Fruit fly (Drosophila melanogaster) whole organism, embryonic: ENCODE data around the gene Taf10.
A peak's percentile ranks its signal among the peaks of the same experiment; 100 is the strongest.

Source experiments
- Asciz ChIP-seq: fragments of 200-800 bp; sonication (Bioruptor generic); optimal IDR thresholded peaks from 2 replicates; lab custom pipeline; 2017; ENCODE audit warnings: missing biosample characterization, mild to moderate bottlenecking, missing genetic modification characterization, missing genetic modification reagents
- Awh ChIP-seq: fragments of 200-800 bp; sonication (Bioruptor generic); IDR thresholded peaks from 2 replicates; pipeline ENCODE4, ENCODE4 v1.3.6; 2022; ENCODE audit warnings: missing biosample characterization, missing genetic modification characterization
- B-H2 ChIP-seq: fragments of 200-800 bp; sonication (Bioruptor generic); optimal IDR thresholded peaks from 2 replicates; lab custom pipeline; 2018; ENCODE audit warnings: missing biosample characterization, mild to moderate bottlenecking, missing genetic modification characterization
- Bgb ChIP-seq: fragments of 200-800 bp; sonication (Bioruptor generic); IDR thresholded peaks from 2 replicates; pipeline ENCODE4 v1.3.6; 2022; ENCODE audit warnings: missing biosample characterization, missing genetic modification characterization; ENCODE audit not compliant: partially characterized antibody
- CG10209 ChIP-seq: fragments of 200-800 bp; sonication (Bioruptor generic); optimal IDR thresholded peaks from 3 replicates; lab custom pipeline; 2017; ENCODE audit warnings: missing biosample characterization, mild to moderate bottlenecking, missing genetic modification characterization, missing genetic modification reagents
- CG10366 ChIP-seq: fragments of 200-800 bp; sonication (Bioruptor generic); IDR thresholded peaks from 2 replicates; pipeline ENCODE4 v1.3.6; 2022; ENCODE audit warnings: missing biosample characterization, missing genetic modification characterization
- CG11723 ChIP-seq: fragments of 200-800 bp; sonication (Bioruptor generic); optimal IDR thresholded peaks from 2 replicates; lab custom pipeline; 2017; ENCODE audit warnings: missing biosample characterization, mild to moderate bottlenecking, missing genetic modification characterization
- CG14710 ChIP-seq: fragments of 200-800 bp; sonication (Bioruptor generic); optimal IDR thresholded peaks from 3 replicates; lab custom pipeline; 2019; ENCODE audit warnings: missing biosample characterization, mild to moderate bottlenecking, missing genetic modification characterization, moderate library complexity
- CG14965 ChIP-seq: fragments of 200-800 bp; sonication (Bioruptor generic); optimal IDR thresholded peaks from 2 replicates; lab custom pipeline; 2016; ENCODE audit warnings: missing biosample characterization, missing genetic modification characterization, borderline replicate concordance
- CG15011 ChIP-seq: fragments of 200-800 bp; sonication (Bioruptor generic); optimal IDR thresholded peaks from 3 replicates; lab custom pipeline; 2018; ENCODE audit warnings: missing biosample characterization, mild to moderate bottlenecking, missing genetic modification characterization
- CG16813 ChIP-seq: fragments of 200-800 bp; sonication (Bioruptor generic); IDR thresholded peaks from 3 replicates; pipeline ENCODE4 v1.3.6; 2022; ENCODE audit warnings: missing biosample characterization, missing genetic modification characterization; ENCODE audit not compliant: partially characterized antibody
- CG1792 ChIP-seq: fragments of 200-800 bp; sonication (Bioruptor generic); optimal IDR thresholded peaks from 2 replicates; lab custom pipeline; 2016; ENCODE audit warnings: missing biosample characterization, missing genetic modification characterization
- CG3065 ChIP-seq: fragments of 200-800 bp; sonication (Bioruptor generic); optimal IDR thresholded peaks from 2 replicates; lab custom pipeline; 2016; ENCODE audit warnings: missing biosample characterization, missing genetic modification characterization
- CG3726 ChIP-seq: fragments of 200-800 bp; sonication (Bioruptor generic); IDR thresholded peaks from 3 replicates; pipeline ENCODE4, ENCODE4 v1.3.6; 2022; ENCODE audit warnings: missing biosample characterization, missing genetic modification characterization
- CG3847 ChIP-seq: fragments of 200-800 bp; sonication (Bioruptor generic); IDR thresholded peaks from 2 replicates; pipeline ENCODE4 v1.3.6; 2022; ENCODE audit warnings: missing biosample characterization, missing genetic modification characterization
- CG4707 ChIP-seq: fragments of 200-800 bp; sonication (Bioruptor generic); optimal IDR thresholded peaks from 2 replicates; lab custom pipeline; 2018; ENCODE audit warnings: missing biosample characterization, mild to moderate bottlenecking, missing genetic modification characterization, moderate library complexity
- CG4820 ChIP-seq: fragments of 200-800 bp; sonication (Bioruptor generic); optimal IDR thresholded peaks from 3 replicates; lab custom pipeline; 2016; ENCODE audit warnings: missing biosample characterization, missing genetic modification characterization
- CG6254 ChIP-seq: fragments of 200-800 bp; sonication (Bioruptor generic); optimal IDR thresholded peaks from 3 replicates; lab custom pipeline; 2017; ENCODE audit warnings: mild to moderate bottlenecking, missing biosample characterization, missing genetic modification reagents, missing genetic modification characterization
- CG7963 ChIP-seq: fragments of 200-800 bp; sonication (Bioruptor generic); IDR thresholded peaks from 3 replicates; pipeline ENCODE4 v1.3.6; 2022; ENCODE audit warnings: missing biosample characterization, missing genetic modification characterization; ENCODE audit not compliant: partially characterized antibody
- CkIIα-i1 ChIP-seq: fragments of 200-800 bp; sonication (Bioruptor generic); IDR thresholded peaks from 2 replicates; pipeline ENCODE4 v1.3.6; 2022; ENCODE audit warnings: missing biosample characterization, missing genetic modification characterization
- Dbx ChIP-seq: fragments of 200-800 bp; sonication (Bioruptor generic); IDR thresholded peaks from 3 replicates; pipeline ENCODE4 v1.3.6; 2022; ENCODE audit warnings: missing biosample characterization, missing genetic modification characterization
- GATAe ChIP-seq: fragments of 200-800 bp; sonication (Bioruptor generic); conservative IDR thresholded peaks from 2 replicates; pipeline ENCODE4 v1.3.6; 2022; ENCODE audit warnings: missing biosample characterization, missing genetic modification characterization
- Gug ChIP-seq: fragments of 200-800 bp; sonication (Bioruptor generic); IDR thresholded peaks from 4 replicates; pipeline ENCODE4 v1.3.6; 2022; ENCODE audit warnings: missing biosample characterization, missing genetic modification characterization
- HHEX ChIP-seq: fragments of 200-800 bp; sonication (Bioruptor generic); optimal IDR thresholded peaks from 3 replicates; lab custom pipeline; 2017; ENCODE audit warnings: missing biosample characterization, mild to moderate bottlenecking, missing genetic modification characterization, missing genetic modification reagents
- HLH54F ChIP-seq: fragments of 200-800 bp; sonication (Bioruptor generic); optimal IDR thresholded peaks from 3 replicates; lab custom pipeline; 2016; ENCODE audit warnings: missing biosample characterization, missing genetic modification characterization
- Max ChIP-seq: fragments of 200-800 bp; sonication (Bioruptor generic); optimal IDR thresholded peaks from 2 replicates; lab custom pipeline; 2016; ENCODE audit warnings: missing biosample characterization, mild to moderate bottlenecking, missing genetic modification characterization
- Side ChIP-seq: fragments of 200-800 bp; sonication (Bioruptor generic); optimal IDR thresholded peaks from 2 replicates; lab custom pipeline; 2016; ENCODE audit warnings: missing biosample characterization, missing genetic modification characterization
- Ssrp ChIP-seq: fragments of 200-800 bp; sonication (Bioruptor generic); optimal IDR thresholded peaks from 2 replicates; lab custom pipeline; 2018; ENCODE audit warnings: missing biosample characterization, mild to moderate bottlenecking, missing genetic modification characterization, moderate library complexity
- Vsx1 ChIP-seq: fragments of 200-800 bp; sonication (Bioruptor generic); optimal IDR thresholded peaks from 2 replicates; lab custom pipeline; 2017; ENCODE audit warnings: missing biosample characterization, mild to moderate bottlenecking, missing genetic modification characterization, missing genetic modification reagents
- bbx ChIP-seq: fragments of 200-800 bp; sonication (Bioruptor generic); IDR thresholded peaks from 2 replicates; pipeline ENCODE4 v1.3.6; 2022; ENCODE audit warnings: missing biosample characterization, missing genetic modification characterization; ENCODE audit not compliant: partially characterized antibody
- bsh ChIP-seq, 2 experiments: fragments of 200-800 bp; sonication (Bioruptor generic); optimal IDR thresholded peaks; 2 replicates each; lab custom pipeline; 2017 to 2018; ENCODE audit warnings: mild to moderate bottlenecking in 2 of 2, missing biosample characterization in 2 of 2, missing genetic modification characterization in 2 of 2, moderate library complexity in 1 of 2
- chm ChIP-seq: fragments of 200-800 bp; sonication (Bioruptor generic); IDR thresholded peaks from 2 replicates; pipeline ENCODE4 v1.3.6; 2022; ENCODE audit warnings: missing biosample characterization, missing genetic modification characterization
- crol ChIP-seq: fragments of 200-800 bp; sonication (Bioruptor generic); IDR thresholded peaks from 2 replicates; pipeline ENCODE4 v1.3.6; 2022; ENCODE audit warnings: missing biosample characterization, missing genetic modification characterization
- cwo ChIP-seq: fragments of 200-800 bp; sonication (Bioruptor generic); optimal IDR thresholded peaks from 3 replicates; lab custom pipeline; 2017; ENCODE audit warnings: missing biosample characterization, missing genetic modification characterization, mild to moderate bottlenecking, moderate library complexity, missing genetic modification reagents
- dati ChIP-seq: fragments of 200-800 bp; sonication (Bioruptor generic); IDR thresholded peaks from 2 replicates; pipeline ENCODE4 v1.3.6; 2022; ENCODE audit warnings: missing biosample characterization, missing genetic modification characterization
- ems ChIP-seq: fragments of 200-800 bp; sonication (Bioruptor generic); optimal IDR thresholded peaks from 3 replicates; lab custom pipeline; 2016; ENCODE audit warnings: missing biosample characterization, missing genetic modification characterization
- eve ChIP-seq, 2 experiments: fragments of >200 bp; optimal IDR thresholded peaks; 2 replicates each; lab custom pipeline; 2017; ENCODE audit warnings: missing biosample characterization in 2 of 2, missing genetic modification characterization in 2 of 2
- ewg ChIP-seq: fragments of 200-800 bp; sonication (Bioruptor generic); optimal IDR thresholded peaks from 3 replicates; lab custom pipeline; 2017; ENCODE audit warnings: mild to moderate bottlenecking, missing biosample characterization, missing genetic modification reagents, missing genetic modification characterization
- fd64A ChIP-seq: fragments of 200-800 bp; sonication (Bioruptor generic); optimal IDR thresholded peaks from 3 replicates; lab custom pipeline; 2018; ENCODE audit warnings: missing biosample characterization, mild to moderate bottlenecking, missing genetic modification characterization
- grn ChIP-seq: fragments of 200-800 bp; sonication (Bioruptor generic); optimal IDR thresholded peaks from 3 replicates; lab custom pipeline; 2017; ENCODE audit warnings: missing biosample characterization, missing genetic modification characterization
- jumu ChIP-seq: fragments of 200-800 bp; sonication (Bioruptor generic); optimal IDR thresholded peaks from 3 replicates; lab custom pipeline; 2016; ENCODE audit warnings: missing biosample characterization, missing genetic modification characterization
- knrl ChIP-seq: fragments of 200-800 bp; sonication (Bioruptor generic); IDR thresholded peaks from 3 replicates; pipeline ENCODE4 v1.3.6; 2022; ENCODE audit warnings: missing biosample characterization, missing genetic modification characterization; ENCODE audit not compliant: partially characterized antibody
- lbe ChIP-seq: fragments of 200-800 bp; sonication (Bioruptor generic); optimal IDR thresholded peaks from 2 replicates; lab custom pipeline; 2016; ENCODE audit warnings: missing biosample characterization, mild to moderate bottlenecking, missing genetic modification characterization
- pb ChIP-seq: fragments of 200-800 bp; sonication (Bioruptor generic); optimal IDR thresholded peaks from 3 replicates; lab custom pipeline; 2016; ENCODE audit warnings: missing biosample characterization, missing genetic modification characterization
- pita ChIP-seq: fragments of 200-800 bp; sonication (Bioruptor generic); optimal IDR thresholded peaks from 2 replicates; lab custom pipeline; 2017; ENCODE audit warnings: missing biosample characterization, mild to moderate bottlenecking, missing genetic modification characterization
- pum ChIP-seq: fragments of 200-800 bp; sonication (Bioruptor generic); optimal IDR thresholded peaks from 2 replicates; lab custom pipeline; 2016; ENCODE audit warnings: missing biosample characterization, missing genetic modification characterization
- slp2 ChIP-seq: fragments of 200-800 bp; sonication (Bioruptor generic); optimal IDR thresholded peaks from 2 replicates; lab custom pipeline; 2016; ENCODE audit warnings: missing biosample characterization, missing genetic modification characterization
- trem ChIP-seq: fragments of 200-800 bp; optimal IDR thresholded peaks from 3 replicates; lab custom pipeline; 2019; ENCODE audit warnings: missing biosample characterization, mild to moderate bottlenecking, missing genetic modification characterization, moderate library complexity
- unpg ChIP-seq: fragments of 200-800 bp; sonication (Bioruptor generic); optimal IDR thresholded peaks from 3 replicates; lab custom pipeline; 2018; ENCODE audit warnings: missing biosample characterization, mild to moderate bottlenecking, missing genetic modification characterization, moderate library complexity
- yki ChIP-seq: fragments of >200 bp; optimal IDR thresholded peaks from 3 replicates; lab custom pipeline; 2018
- zfh1 ChIP-seq: fragments of 200-800 bp; sonication (Bioruptor generic); IDR thresholded peaks from 3 replicates; pipeline ENCODE4 v1.3.6; 2022; ENCODE audit warnings: missing biosample characterization, missing genetic modification characterization

The Taf10 gene

DNA sequence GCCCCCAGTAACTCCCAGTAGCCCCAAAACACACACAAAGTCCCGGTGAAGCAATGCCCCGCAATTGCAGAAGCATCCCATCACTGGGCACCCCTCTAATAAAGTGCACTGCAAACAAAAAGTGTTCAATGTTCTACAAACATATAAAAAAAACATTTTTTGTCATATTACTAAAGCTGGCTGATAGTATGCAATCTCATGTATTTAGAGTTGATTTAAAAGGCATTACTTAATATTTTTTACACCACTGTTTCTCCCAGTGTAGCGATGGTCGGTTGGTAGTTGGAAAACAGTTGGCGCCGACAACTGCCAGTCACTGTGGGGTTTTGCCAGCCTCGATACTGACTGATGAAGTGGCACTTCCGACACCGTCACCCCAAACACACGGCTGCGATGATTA is 47.3 kb upstream of the Taf10 start (continued):
- TF ChIP-seq CG14965 (GFP tag; lab: Kevin White, UChicago): no peak
- TF ChIP-seq Awh: no peak
- TF ChIP-seq CG3847 (GFP tag; lab: Robert Waterston, UW): 0 out of 2 replicates have a peak, but pooled peaks have one; percentile 4
- TF ChIP-seq slp2 (GFP tag; lab: Kevin White, UChicago): no peak
- no peak for TF ChIP-seq pum (GFP tag; lab: Kevin White, UChicago)
- TF ChIP-seq CG16813 (GFP tag; lab: Robert Waterston, UW): no peak
- TF ChIP-seq Max (GFP tag; lab: Kevin White, UChicago): no peak
- peak; percentile 6 for TF ChIP-seq CG10209 (GFP tag; lab: Kevin White, UChicago)
- TF ChIP-seq B-H2 (GFP tag; lab: Kevin White, UChicago): no peak
- TF ChIP-seq HHEX (GFP tag; lab: Kevin White, UChicago): no peak
- peak; percentile 10 for TF ChIP-seq cwo (GFP tag; lab: Kevin White, UChicago)
- TF ChIP-seq pita (GFP tag; lab: Kevin White, UChicago): no peak
- TF ChIP-seq Vsx1 (GFP tag; lab: Kevin White, UChicago): no peak
- no peak for TF ChIP-seq CG1792 (GFP tag; lab: Kevin White, UChicago)
- TF ChIP-seq CkIIα-i1 (GFP tag; lab: Robert Waterston, UW): no peak
- 0 out of 3 replicates have a peak, but pooled peaks have one; percentile 22 for TF ChIP-seq zfh1 (GFP tag; lab: Robert Waterston, UW)
- no peak for TF ChIP-seq yki (lab: Kevin White, UChicago)
- TF ChIP-seq unpg (GFP tag; lab: Kevin White, UChicago): no peak
- TF ChIP-seq GATAe: no peak
- no peak for TF ChIP-seq CG3726 (GFP tag; lab: Robert Waterston, UW)
- TF ChIP-seq ewg (GFP tag; lab: Kevin White, UChicago): no peak
- TF ChIP-seq CG10366 (GFP tag; lab: Robert Waterston, UW): 0 out of 2 replicates have a peak, but pooled peaks have one; percentile 14
- no peak for TF ChIP-seq CG4707 (GFP tag; lab: Kevin White, UChicago)
- TF ChIP-seq CG7963 (GFP tag; lab: Robert Waterston, UW): no peak
- TF ChIP-seq CG15011 (GFP tag; lab: Kevin White, UChicago): no peak
- peak; percentile 46; the same call in 1 of the 3 replicates for TF ChIP-seq Dbx
- no peak for TF ChIP-seq crol (GFP tag; lab: Robert Waterston, UW)
- no peak for TF ChIP-seq grn
- no peak for TF ChIP-seq Bgb
- TF ChIP-seq chm (GFP tag; lab: Robert Waterston, UW): no peak
- no peak for TF ChIP-seq Asciz (GFP tag; lab: Kevin White, UChicago)
- TF ChIP-seq ems (GFP tag; lab: Kevin White, UChicago): no peak
- TF ChIP-seq bsh (GFP tag; optimal IDR thresholded peaks at IDR 0.05; lab: Kevin White, UChicago): no peak
- no peak for TF ChIP-seq eve (GFP tag; optimal IDR thresholded peaks at IDR 0.05; lab: Kevin White, UChicago)
- no peak for TF ChIP-seq dati
- no peak for TF ChIP-seq CG4820 (GFP tag; lab: Kevin White, UChicago)
- no peak for TF ChIP-seq pb
- 0 out of 4 replicates have a peak, but pooled peaks have one; percentile 5 for TF ChIP-seq Gug (GFP tag; lab: Robert Waterston, UW)
- no peak for TF ChIP-seq CG6254
- no peak for TF ChIP-seq jumu (GFP tag; lab: Kevin White, UChicago)
- no peak for TF ChIP-seq trem (tag; lab: Kevin White, UChicago)
- no peak for TF ChIP-seq CG11723 (GFP tag; lab: Kevin White, UChicago)
- TF ChIP-seq HLH54F: peak; percentile 9
- TF ChIP-seq Side (GFP tag; lab: Kevin White, UChicago): peak; percentile 7
- TF ChIP-seq lbe (GFP tag; lab: Kevin White, UChicago): no peak
- no peak for TF ChIP-seq CG3065 (GFP tag; lab: Kevin White, UChicago)
- no peak for TF ChIP-seq bbx (GFP tag; lab: Robert Waterston, UW)
- no peak for TF ChIP-seq Ssrp (tag; lab: Kevin White, UChicago)
- TF ChIP-seq knrl (GFP tag; lab: Robert Waterston, UW): no peak
- TF ChIP-seq CG14710 (tag; lab: Kevin White, UChicago): no peak
- no peak for TF ChIP-seq fd64A
